Fruit fly (Drosophila melanogaster) whole organism, embryonic: ENCODE measurements around the gene CG31211.

Source experiments
- Blimp-1 ChIP-seq: fragments of 200-800 bp; sonication (Bioruptor generic); optimal IDR thresholded peaks from 3 replicates; lab custom pipeline; 2018; ENCODE audit warnings: missing biosample characterization, missing genetic modification characterization, mild to moderate bottlenecking, moderate library complexity, missing genetic modification reagents
- CG2129 ChIP-seq: fragments of 200-800 bp; sonication (Bioruptor generic); IDR thresholded peaks from 2 replicates; pipeline ENCODE4 v1.3.6; 2022; ENCODE audit warnings: missing biosample characterization, missing genetic modification characterization; ENCODE audit not compliant: partially characterized antibody
- CG7963 ChIP-seq: fragments of 200-800 bp; sonication (Bioruptor generic); IDR thresholded peaks from 3 replicates; pipeline ENCODE4 v1.3.6; 2022; ENCODE audit warnings: missing biosample characterization, missing genetic modification characterization; ENCODE audit not compliant: partially characterized antibody
- esg ChIP-seq: fragments of 200-800 bp; sonication (Bioruptor generic); conservative IDR thresholded peaks from 2 replicates; pipeline ENCODE4 v1.3.6; 2022; ENCODE audit warnings: missing biosample characterization, missing genetic modification characterization
- gce ChIP-seq: fragments of 200-800 bp; sonication (Bioruptor generic); IDR thresholded peaks from 3 replicates; pipeline ENCODE4 v1.3.6; 2022; ENCODE audit warnings: missing biosample characterization, missing genetic modification characterization
- jumu ChIP-seq: fragments of 200-800 bp; sonication (Bioruptor generic); optimal IDR thresholded peaks from 3 replicates; lab custom pipeline; 2016; ENCODE audit warnings: missing biosample characterization, missing genetic modification characterization
- luna ChIP-seq: fragments of 200-800 bp; sonication (Bioruptor generic); optimal IDR thresholded peaks from 2 replicates; lab custom pipeline; 2016; ENCODE audit warnings: missing biosample characterization, missing genetic modification characterization
- so ChIP-seq: fragments of 200-800 bp; sonication (Bioruptor generic); IDR thresholded peaks from 3 replicates; pipeline ENCODE4 v1.3.6; 2022; ENCODE audit warnings: missing biosample characterization, missing genetic modification characterization

- TF ChIP-seq so (GFP tag; lab: Robert Waterston, UW) = no peak
- no peak for TF ChIP-seq jumu (GFP tag; lab: Kevin White, UChicago)
- TF ChIP-seq CG2129 (GFP tag; lab: Robert Waterston, UW) = no peak
- TF ChIP-seq CG7963 (GFP tag; lab: Robert Waterston, UW) = no peak
- TF ChIP-seq Blimp-1 (GFP tag; lab: Kevin White, UChicago) = no peak
- no peak for TF ChIP-seq gce (GFP tag; lab: Robert Waterston, UW)
- TF ChIP-seq luna = no peak
- no peak for TF ChIP-seq esg
Measured at dm6 chr3R:11949387-11950029, at the start of gene CG31211.
